Fruit fly (Drosophila melanogaster) whole organism, wandering third instar larva: ENCODE measurements around the gene CG10969.
A peak's percentile ranks its signal among the peaks of the same experiment; 100 is the strongest.

ENCODE experiments used
- GATAd ChIP-seq: sonication (Bioruptor generic); optimal IDR thresholded peaks from 2 replicates; lab custom pipeline; 2016; ENCODE audit warnings: missing biosample characterization, missing genetic modification characterization
- Jra ChIP-seq: sonication (Bioruptor generic); optimal IDR thresholded peaks from 2 replicates; lab custom pipeline; 2016; ENCODE audit warnings: missing biosample characterization, missing genetic modification characterization
- OdsH ChIP-seq: fragments of 200-800 bp; sonication (Bioruptor generic); optimal IDR thresholded peaks from 2 replicates; lab custom pipeline; 2016; ENCODE audit warnings: missing biosample characterization, mild to moderate bottlenecking, missing genetic modification characterization
- Vsx2 ChIP-seq: fragments of 200-300, 225-300 bp; sonication (Bioruptor generic); optimal IDR thresholded peaks from 2 replicates; lab custom pipeline; 2018; ENCODE audit warnings: missing biosample characterization, missing genetic modification characterization; ENCODE audit not compliant: partially characterized antibody
- dsf ChIP-seq: sonication (Bioruptor generic); optimal IDR thresholded peaks from 2 replicates; lab custom pipeline; 2016; ENCODE audit warnings: missing biosample characterization, missing genetic modification characterization, borderline replicate concordance
- ey ChIP-seq: fragments of 200-800 bp; sonication (Bioruptor generic); optimal IDR thresholded peaks from 2 replicates; lab custom pipeline; 2016; ENCODE audit warnings: missing biosample characterization, missing genetic modification characterization
- fru ChIP-seq: fragments of 200-800 bp; sonication (Bioruptor generic); optimal IDR thresholded peaks from 3 replicates; lab custom pipeline; 2016; ENCODE audit warnings: missing biosample characterization, mild to moderate bottlenecking, missing genetic modification characterization
- h ChIP-seq: fragments of 200-800 bp; sonication (Bioruptor generic); optimal IDR thresholded peaks from 3 replicates; lab custom pipeline; 2016; ENCODE audit warnings: missing biosample characterization, mild to moderate bottlenecking, missing genetic modification characterization
- psq ChIP-seq: fragments of 200-800 bp; sonication (Bioruptor generic); optimal IDR thresholded peaks from 3 replicates; lab custom pipeline; 2017; ENCODE audit warnings: missing biosample characterization, mild to moderate bottlenecking, missing genetic modification characterization, moderate library complexity
- rgr ChIP-seq: fragments of 200-800 bp; sonication (Bioruptor generic); optimal IDR thresholded peaks from 3 replicates; lab custom pipeline; 2016; ENCODE audit warnings: missing biosample characterization, mild to moderate bottlenecking, missing genetic modification characterization
- tai ChIP-seq: sonication (Bioruptor generic); optimal IDR thresholded peaks from 2 replicates; lab custom pipeline; 2016; ENCODE audit warnings: missing biosample characterization, missing genetic modification characterization
- woc ChIP-seq: sonication (Bioruptor generic); optimal IDR thresholded peaks from 2 replicates; lab custom pipeline; 2016; ENCODE audit warnings: missing biosample characterization, mild to moderate bottlenecking, missing genetic modification characterization

dm6 chr3L:12813907-12814306 is 33.0 kb upstream of the CG10969 start, which contains the start of the genes Sf3a2 and CG42588:
- TF ChIP-seq tai (GFP tag; lab: Kevin White, UChicago) = no peak
- TF ChIP-seq rgr (GFP tag; lab: Kevin White, UChicago) = no peak
- no peak for TF ChIP-seq h
- peak; percentile 15 for TF ChIP-seq dsf (GFP tag; lab: Kevin White, UChicago)
- peak; percentile 56 for TF ChIP-seq psq (GFP tag; lab: Kevin White, UChicago)
- TF ChIP-seq GATAd (GFP tag; lab: Kevin White, UChicago) = peak; percentile 11
- peak; percentile 29 for TF ChIP-seq OdsH (GFP tag; lab: Kevin White, UChicago)
- peak; percentile 38 for TF ChIP-seq ey (GFP tag; lab: Kevin White, UChicago)
- TF ChIP-seq Vsx2 (GFP tag; lab: Kevin White, UChicago) = no peak
- peak; percentile 52 for TF ChIP-seq woc (GFP tag; lab: Kevin White, UChicago)
- TF ChIP-seq Jra (GFP tag; lab: Kevin White, UChicago) = no peak
- TF ChIP-seq fru (GFP tag; lab: Kevin White, UChicago) = no peak
